Worm (Caenorhabditis elegans) whole organism, L1 larva: ENCODE data around the gene C44B7.7.

Experiments used
- C04F5.9 ChIP-seq: sonication (generic microtip); optimal IDR thresholded peaks from 2 replicates; lab custom pipeline; 2016; ENCODE audit warnings: missing genetic modification characterization, missing compliant biosample characterization
- C34B4.2 ChIP-seq: sonication (generic microtip); optimal IDR thresholded peaks from 2 replicates; lab custom pipeline; 2017; ENCODE audit warnings: mild to moderate bottlenecking, missing genetic modification characterization, missing compliant biosample characterization
- Y116A8C.19 ChIP-seq: sonication (generic microtip); optimal IDR thresholded peaks from 2 replicates; lab custom pipeline; 2016; ENCODE audit warnings: missing compliant biosample characterization, missing genetic modification characterization, borderline replicate concordance
- alr-1 ChIP-seq: fragments of 200-800 bp; sonication (Bioruptor generic); optimal IDR thresholded peaks from 2 replicates; lab custom pipeline; 2018; ENCODE audit warnings: borderline replicate concordance, mild to moderate bottlenecking, missing genetic modification characterization, missing compliant biosample characterization
- ama-1 ChIP-seq: fragments of 150-350 bp; optimal IDR thresholded peaks from 2 replicates; lab custom pipeline; 2014
- ceh-63 ChIP-seq: fragments of 200-800 bp; sonication (Bioruptor generic); optimal IDR thresholded peaks from 2 replicates; lab custom pipeline; 2018; ENCODE audit warnings: mild to moderate bottlenecking, missing genetic modification characterization, missing compliant biosample characterization
- ceh-8 ChIP-seq: fragments of 200-800 bp; sonication (Bioruptor generic); optimal IDR thresholded peaks from 2 replicates; lab custom pipeline; 2018; ENCODE audit warnings: mild to moderate bottlenecking, missing genetic modification characterization, moderate library complexity, missing compliant biosample characterization
- ceh-82 ChIP-seq, 3 experiments: fragments of 150-350 bp in 1 of 3; sonication (generic microtip) in 2 of 3; optimal IDR thresholded peaks; 2 replicates each; lab custom pipeline; 2014 to 2017; ENCODE audit warnings: missing biosample characterization in 3 of 3, missing genetic modification characterization in 3 of 3
- ceh-88 ChIP-seq: fragments of 200-800 bp; sonication (Bioruptor generic); IDR thresholded peaks from 2 replicates; pipeline ENCODE4 v1.3.6; 2022; ENCODE audit warnings: missing genetic modification characterization, missing compliant biosample characterization
- ces-1 ChIP-seq: fragments of 150-350 bp; optimal IDR thresholded peaks from 2 replicates; lab custom pipeline; 2014; ENCODE audit warnings: missing biosample characterization, missing genetic modification reagents, missing genetic modification characterization
- dpl-1 ChIP-seq, 3 experiments: fragments of 150-350 bp in 2 of 3; sonication (generic microtip) in 1 of 3; optimal IDR thresholded peaks; 2 replicates each; lab custom pipeline; 2014 to 2017; ENCODE audit warnings: missing biosample characterization in 3 of 3, missing genetic modification characterization in 3 of 3, missing genetic modification reagents in 3 of 3
- dsc-1 ChIP-seq: sonication (generic microtip); optimal IDR thresholded peaks from 2 replicates; lab custom pipeline; 2016; ENCODE audit warnings: mild to moderate bottlenecking, missing genetic modification characterization, missing compliant biosample characterization
- efl-1 ChIP-seq, 4 experiments: fragments of 150-350 bp; optimal IDR thresholded peaks in 3 of 4; peaks in 1 of 4; 1 replicate in 1 of 4; 2 replicates in 3 of 4; lab custom pipeline; 2014; ENCODE audit warnings: missing biosample characterization in 2 of 4, missing genetic modification characterization in 2 of 4, missing genetic modification reagents in 2 of 4
- egl-13 ChIP-seq: sonication (generic microtip); optimal IDR thresholded peaks from 2 replicates; lab custom pipeline; 2016; ENCODE audit warnings: missing genotype, missing genetic modification reagents, missing genetic modification characterization, missing compliant biosample characterization
- egl-27 ChIP-seq, 2 experiments: fragments of 150-350 bp in 1 of 2; sonication (generic microtip); optimal IDR thresholded peaks; 3 replicates each; lab custom pipeline; 2017 to 2018; ENCODE audit warnings: missing biosample characterization in 2 of 2, missing genetic modification characterization in 2 of 2, missing genetic modification reagents in 2 of 2
- ets-5 ChIP-seq: fragments of 200-800 bp; sonication (Bioruptor generic); IDR thresholded peaks from 2 replicates; pipeline ENCODE4 v1.3.6; 2022; ENCODE audit warnings: missing genetic modification characterization, missing compliant biosample characterization
- fkh-4 ChIP-seq: sonication (generic microtip); optimal IDR thresholded peaks from 2 replicates; lab custom pipeline; 2016; ENCODE audit warnings: missing compliant biosample characterization, missing genetic modification characterization, borderline replicate concordance
- fos-1 ChIP-seq: fragments of 150-350 bp; optimal IDR thresholded peaks from 2 replicates; lab custom pipeline; 2014; ENCODE audit warnings: missing biosample characterization, missing genetic modification characterization
- grh-1 ChIP-seq: fragments of 200-800 bp; sonication (Bioruptor generic); IDR thresholded peaks from 2 replicates; pipeline ENCODE4 v1.3.6; 2022; ENCODE audit warnings: missing genetic modification reagents, missing genetic modification characterization, missing compliant biosample characterization
- hlh-17 ChIP-seq: fragments of 200-800 bp; sonication (Bioruptor generic); optimal IDR thresholded peaks from 2 replicates; lab custom pipeline; 2018; ENCODE audit warnings: missing genetic modification characterization, mild to moderate bottlenecking, missing compliant biosample characterization, moderate library complexity, borderline replicate concordance
- irx-1 ChIP-seq: sonication (generic microtip); optimal IDR thresholded peaks from 2 replicates; lab custom pipeline; 2016; ENCODE audit warnings: missing genetic modification characterization, missing compliant biosample characterization
- isw-1 ChIP-seq: fragments of 200-800 bp; sonication (Bioruptor generic); IDR thresholded peaks from 2 replicates; pipeline ENCODE4 v1.3.6; 2022; ENCODE audit warnings: missing genetic modification characterization, missing compliant biosample characterization
- lin-13 ChIP-seq: fragments of 150-350 bp; optimal IDR thresholded peaks from 2 replicates; lab custom pipeline; 2014; ENCODE audit warnings: missing biosample characterization, missing genetic modification reagents, missing genetic modification characterization
- lin-14 ChIP-seq: fragments of 200-800 bp; sonication (Bioruptor generic); optimal IDR thresholded peaks from 2 replicates; lab custom pipeline; 2018; ENCODE audit warnings: mild to moderate bottlenecking, missing genetic modification characterization, moderate library complexity, missing compliant biosample characterization
- lin-35 ChIP-seq, 2 experiments: fragments of 150-350 bp; optimal IDR thresholded peaks; 2 replicates each; lab custom pipeline; 2014; ENCODE audit warnings: missing biosample characterization in 2 of 2, missing genetic modification characterization in 2 of 2, missing genetic modification reagents in 2 of 2
- lin-39 ChIP-seq: fragments of 150-350 bp; optimal IDR thresholded peaks from 2 replicates; lab custom pipeline; 2014; ENCODE audit warnings: missing biosample characterization, missing genetic modification reagents, missing genetic modification characterization
- lsy-2 ChIP-seq, 2 experiments: fragments of 150-350 bp; optimal IDR thresholded peaks; 2 replicates each; lab custom pipeline; 2014; ENCODE audit warnings: missing biosample characterization in 2 of 2, missing genetic modification characterization in 2 of 2
- mab-9 ChIP-seq: fragments of 200-800 bp; sonication (Bioruptor generic); IDR thresholded peaks from 2 replicates; pipeline ENCODE4 v1.3.6; 2022; ENCODE audit warnings: missing genetic modification reagents, missing genetic modification characterization, missing compliant biosample characterization
- mdl-1 ChIP-seq, 2 experiments: fragments of 150-350 bp; optimal IDR thresholded peaks; 2 replicates each; lab custom pipeline; 2014 to 2017; ENCODE audit warnings: missing biosample characterization in 2 of 2, missing genetic modification characterization in 2 of 2, inconsistent platforms in 1 of 2
- mef-2 ChIP-seq: fragments of 150-350 bp; optimal IDR thresholded peaks from 2 replicates; lab custom pipeline; 2014; ENCODE audit warnings: missing biosample characterization, missing genetic modification characterization
- mep-1 ChIP-seq: fragments of 150-350 bp; optimal IDR thresholded peaks from 2 replicates; lab custom pipeline; 2014; ENCODE audit warnings: missing biosample characterization, missing genetic modification characterization
- nhr-19 ChIP-seq: fragments of 200-800 bp; sonication (Bioruptor generic); conservative IDR thresholded peaks from 2 replicates; pipeline ENCODE4 v1.3.6; 2022; ENCODE audit warnings: missing genetic modification characterization, missing compliant biosample characterization
- nhr-20 ChIP-seq: sonication (generic microtip); optimal IDR thresholded peaks from 2 replicates; lab custom pipeline; 2016; ENCODE audit warnings: mild to moderate bottlenecking, missing genetic modification characterization, missing compliant biosample characterization
- nhr-28 ChIP-seq: fragments of 150-350 bp; optimal IDR thresholded peaks from 2 replicates; lab custom pipeline; 2014; ENCODE audit warnings: missing biosample characterization, missing genetic modification characterization
- nhr-47 ChIP-seq: sonication (generic microtip); optimal IDR thresholded peaks from 2 replicates; lab custom pipeline; 2016; ENCODE audit warnings: mild to moderate bottlenecking, missing genetic modification characterization, moderate library complexity, missing compliant biosample characterization
- nhr-90 ChIP-seq: sonication (generic microtip); optimal IDR thresholded peaks from 2 replicates; lab custom pipeline; 2016; ENCODE audit warnings: mild to moderate bottlenecking, missing genetic modification characterization, missing compliant biosample characterization; ENCODE audit not compliant: poor library complexity
- pqm-1 ChIP-seq: sonication (generic microtip); optimal IDR thresholded peaks from 3 replicates; lab custom pipeline; 2017; ENCODE audit warnings: missing biosample characterization, missing genetic modification characterization
- rnt-1 ChIP-seq: sonication (generic microtip); optimal IDR thresholded peaks from 2 replicates; lab custom pipeline; 2016; ENCODE audit warnings: mild to moderate bottlenecking, missing genetic modification characterization, moderate library complexity, missing compliant biosample characterization
- skn-1 ChIP-seq: fragments of 150-350 bp; optimal IDR thresholded peaks from 2 replicates; lab custom pipeline; 2014; ENCODE audit warnings: missing biosample characterization, missing genetic modification characterization
- snu-23 ChIP-seq: sonication (generic microtip); optimal IDR thresholded peaks from 2 replicates; lab custom pipeline; 2016; ENCODE audit warnings: missing genetic modification characterization, missing compliant biosample characterization
- sptf-1 ChIP-seq: fragments of 150-350 bp; optimal IDR thresholded peaks from 2 replicates; lab custom pipeline; 2014; ENCODE audit warnings: missing biosample characterization, missing genetic modification characterization
- sup-37 ChIP-seq: fragments of 200-800 bp; sonication (Bioruptor generic); optimal IDR thresholded peaks from 2 replicates; lab custom pipeline; 2018; ENCODE audit warnings: mild to moderate bottlenecking, missing genetic modification characterization, missing compliant biosample characterization
- swsn-7 ChIP-seq: sonication (generic microtip); optimal IDR thresholded peaks from 2 replicates; lab custom pipeline; 2016; ENCODE audit warnings: missing genetic modification characterization, missing compliant biosample characterization
- unc-130 ChIP-seq: fragments of 150-350 bp; optimal IDR thresholded peaks from 2 replicates; lab custom pipeline; 2017; ENCODE audit warnings: missing biosample characterization, missing genetic modification characterization, inconsistent platforms
- xbp-1 ChIP-seq: sonication (generic microtip); optimal IDR thresholded peaks from 2 replicates; lab custom pipeline; 2016; ENCODE audit warnings: missing genetic modification characterization, missing compliant biosample characterization
- ztf-11 ChIP-seq, 2 experiments: sonication (generic microtip); optimal IDR thresholded peaks; 2 replicates each; lab custom pipeline; 2016 to 2017; ENCODE audit warnings: missing genetic modification characterization in 2 of 2, missing biosample characterization in 1 of 2, missing compliant biosample characterization in 1 of 2
- ztf-4 ChIP-seq: fragments of 150-350 bp; optimal IDR thresholded peaks from 2 replicates; lab custom pipeline; 2014; ENCODE audit warnings: missing biosample characterization, missing genetic modification characterization

The C44B7.7 gene

DNA sequence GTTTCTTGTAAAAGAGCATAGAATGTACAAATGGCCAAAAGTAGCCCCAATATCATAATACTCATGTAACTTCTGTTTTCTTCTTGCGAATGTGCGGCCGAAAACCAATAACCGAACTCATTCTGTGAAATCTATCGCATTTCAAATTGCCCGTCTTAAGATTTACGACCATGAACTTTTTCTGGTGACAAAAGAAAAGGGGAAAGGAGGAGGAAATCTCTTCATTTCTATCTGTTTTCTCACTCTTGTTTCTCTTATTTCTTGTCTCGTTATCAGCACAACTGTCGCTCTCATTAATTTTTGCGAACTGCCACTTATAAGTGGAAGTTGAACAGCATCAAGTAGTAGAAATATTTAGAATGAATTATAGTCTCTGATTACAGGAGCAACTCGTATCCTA, 38.9 kb downstream of the C44B7.7 start (continued):
- TF ChIP-seq ceh-88 (no peak), dpl-1 (GFP tag; optimal IDR thresholded peaks at IDR 0.05; lab: Kevin White, UChicago) (no peak), irx-1 (tag; lab: Kevin White, UChicago) (no peak), mab-9 (GFP tag; lab: Robert Waterston, UW) (no peak), dsc-1 (tag; lab: Kevin White, UChicago) (no peak), C04F5.9 (tag; lab: Kevin White, UChicago) (no peak), snu-23 (GFP tag; lab: Kevin White, UChicago) (peak; percentile 18), nhr-20 (peak; percentile 40), ama-1 (lab: Kevin White, UChicago) (no peak), C34B4.2 (no peak), lsy-2 (tag; optimal IDR thresholded peaks at IDR 0.05; lab: Kevin White, UChicago) (peak in 1 of 2 experiments; percentile 52), egl-27 (tag; optimal IDR thresholded peaks at IDR 0.05; lab: Kevin White, UChicago) (no peak)

DNA sequence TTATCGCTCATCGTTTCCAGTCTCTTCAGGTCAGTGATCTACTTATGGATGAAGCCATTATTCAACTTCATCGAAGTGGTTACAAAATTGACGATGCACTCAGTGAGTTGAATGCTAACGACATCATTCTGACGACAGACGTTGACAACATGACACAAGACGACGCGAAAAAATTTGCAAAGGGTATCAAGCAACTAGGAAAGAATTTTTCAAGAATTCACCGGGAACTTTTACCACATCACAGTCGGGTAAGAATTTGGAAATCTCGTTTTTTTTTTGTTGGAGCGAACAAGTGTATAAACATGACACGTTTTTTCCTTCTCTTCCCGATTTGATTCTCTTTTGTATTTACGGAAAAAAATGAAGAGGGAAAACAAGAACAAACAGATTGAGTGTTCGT, 39.3 kb downstream of the C44B7.7 start:
- no peak for TF ChIP-seq lin-39 (tag; lab: Kevin White, UChicago)

DNA sequence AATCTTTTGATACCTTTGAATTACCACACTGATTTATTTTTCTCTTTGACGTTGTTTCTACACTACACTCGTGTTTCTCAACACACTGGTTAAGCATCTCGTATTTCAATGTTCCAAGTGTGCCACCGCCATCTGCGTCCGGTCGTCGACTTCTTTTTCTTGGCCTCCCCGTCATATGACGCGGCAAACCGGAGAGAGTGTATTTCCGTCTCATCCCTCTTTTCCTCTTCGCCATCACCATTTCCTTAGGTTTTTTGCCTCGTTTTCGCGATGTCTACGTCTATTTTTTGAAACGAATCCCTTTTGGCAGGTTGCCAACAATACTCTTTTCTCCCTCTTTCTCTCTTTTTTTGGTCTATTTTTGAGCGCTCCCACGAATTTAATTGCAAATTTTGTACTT, 41.0 kb downstream of the C44B7.7 start:
- no peak; the same call in 1 of the 2 replicates for TF ChIP-seq nhr-19 (GFP tag; lab: Robert Waterston, UW)
- peak; percentile 31 for TF ChIP-seq mef-2 (tag; lab: Kevin White, UChicago)
- TF ChIP-seq Y116A8C.19 (tag; lab: Kevin White, UChicago) = no peak
- TF ChIP-seq nhr-28 = no peak
- TF ChIP-seq nhr-90 = peak; percentile 31
- no peak for TF ChIP-seq fkh-4
- peak; percentile 43 for TF ChIP-seq xbp-1 (tag; lab: Kevin White, UChicago)
- no peak for TF ChIP-seq dpl-1 (GFP tag; optimal IDR thresholded peaks at IDR 0.05; lab: Kevin White, UChicago)
- TF ChIP-seq sptf-1 (tag; lab: Kevin White, UChicago) = no peak
- TF ChIP-seq hlh-17 (GFP tag; lab: Kevin White, UChicago) = no peak
- TF ChIP-seq nhr-47 = peak; percentile 66
- peak in 1 of 2 experiments; percentile 62 for TF ChIP-seq egl-27 (tag; optimal IDR thresholded peaks at IDR 0.05; lab: Kevin White, UChicago)
- peak in 1 of 3 experiments; percentile 23 for TF ChIP-seq ceh-82 (tag; optimal IDR thresholded peaks at IDR 0.05; lab: Kevin White, UChicago)
- peak; percentile 4 for TF ChIP-seq ceh-8
- TF ChIP-seq swsn-7 (tag; lab: Kevin White, UChicago) = peak; percentile 41
- peak; percentile 14 to 46 for TF ChIP-seq lin-35 (GFP tag; optimal IDR thresholded peaks at IDR 0.05; lab: Kevin White, UChicago)
- TF ChIP-seq dsc-1 (tag; lab: Kevin White, UChicago) = peak; percentile 70
- TF ChIP-seq lsy-2 (tag; optimal IDR thresholded peaks at IDR 0.05; lab: Kevin White, UChicago) = peak; percentile 47 to 63
- peak; percentile 27 for TF ChIP-seq sup-37 (GFP tag; lab: Kevin White, UChicago)
- no peak for TF ChIP-seq fos-1
- TF ChIP-seq irx-1 (tag; lab: Kevin White, UChicago) = peak; percentile 68
- TF ChIP-seq efl-1 (optimal IDR thresholded peaks at IDR 0.05; lab: Kevin White, UChicago) = peak; percentile 19 to 35
- TF ChIP-seq efl-1 (GFP tag; optimal IDR thresholded peaks at IDR 0.05 in 1 of 2; lab: Kevin White, UChicago) = peak in 1 of 2 experiments; percentile 83
- no peak for TF ChIP-seq pqm-1
- TF ChIP-seq mep-1 (tag; lab: Kevin White, UChicago) = peak; percentile 24
- TF ChIP-seq unc-130 = no peak
- TF ChIP-seq ets-5 (GFP tag; lab: Robert Waterston, UW) = no peak
- peak in 1 of 2 experiments; percentile 47 for TF ChIP-seq mdl-1 (tag; optimal IDR thresholded peaks at IDR 0.05; lab: Kevin White, UChicago)
- TF ChIP-seq ztf-4 (tag; lab: Kevin White, UChicago) = peak; percentile 52
- peak; percentile 82 for TF ChIP-seq egl-13 (tag; lab: Kevin White, UChicago)
- TF ChIP-seq lin-14 (GFP tag; lab: Kevin White, UChicago) = peak; percentile 90
- TF ChIP-seq ceh-63 (GFP tag; lab: Kevin White, UChicago) = no peak
- no peak for TF ChIP-seq alr-1
- TF ChIP-seq lin-13 = peak; percentile 9
- no peak for TF ChIP-seq skn-1 (tag; lab: Kevin White, UChicago)
- TF ChIP-seq rnt-1 (tag; lab: Kevin White, UChicago) = peak; percentile 67
- TF ChIP-seq ces-1 (GFP tag; lab: Kevin White, UChicago) = no peak
- TF ChIP-seq grh-1 (GFP tag; lab: Robert Waterston, UW) = no peak
- TF ChIP-seq ztf-11 (tag; optimal IDR thresholded peaks at IDR 0.05; lab: Kevin White, UChicago) = peak in 1 of 2 experiments; percentile 30
- TF ChIP-seq snu-23 (GFP tag; lab: Kevin White, UChicago) = peak; percentile 74
- no peak for TF ChIP-seq isw-1 (GFP tag; lab: Robert Waterston, UW)
